Fruit fly (Drosophila melanogaster): ENCODE data around the gene Rabex-5.

DNA sequence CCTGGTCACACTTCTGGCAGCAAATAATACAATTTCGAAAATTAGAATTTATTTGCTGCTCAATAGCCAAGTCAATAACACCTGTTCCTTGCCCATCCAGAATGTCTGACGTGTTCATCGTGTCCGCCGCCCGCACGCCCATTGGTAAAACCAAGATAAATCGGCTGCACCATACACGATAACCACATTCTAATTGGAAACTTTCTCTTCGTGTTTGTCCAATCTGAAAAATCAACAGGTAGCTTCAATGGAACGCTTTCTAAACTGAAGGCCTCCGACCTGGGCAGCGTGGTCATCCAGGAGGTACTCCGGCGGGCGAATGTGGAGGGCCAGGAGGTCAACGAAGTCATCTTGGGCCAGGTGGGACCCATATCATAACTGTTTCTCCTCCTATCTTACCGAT is 7.2 kb downstream of the Rabex-5 start:
- no peak for TF ChIP-seq CG33017 (tag; optimal IDR thresholded peaks at IDR 0.05)
- no peak for TF ChIP-seq CG5204 (GFP tag; optimal IDR thresholded peaks at IDR 0.05)
- no peak for TF ChIP-seq ovo (GFP tag; optimal IDR thresholded peaks at IDR 0.05)
- TF ChIP-seq kay (GFP tag; ENCODE audit: borderline replicate concordance), result no peak
- TF ChIP-seq CG14711 (tag; optimal IDR thresholded peaks at IDR 0.05), result no peak
- no peak for TF ChIP-seq Clk (GFP tag; optimal IDR thresholded peaks at IDR 0.05)
- TF ChIP-seq Hr96 (GFP tag; optimal IDR thresholded peaks at IDR 0.05), result no peak
- no peak for TF ChIP-seq CG1620 (GFP tag; optimal IDR thresholded peaks at IDR 0.05)
- no peak for TF ChIP-seq cic (GFP tag; optimal IDR thresholded peaks at IDR 0.05)
- no peak for TF ChIP-seq toe (GFP tag; optimal IDR thresholded peaks at IDR 0.05)
- no peak for TF ChIP-seq tj (GFP tag; optimal IDR thresholded peaks at IDR 0.05)
- no peak for TF ChIP-seq CG7045 (GFP tag; optimal IDR thresholded peaks at IDR 0.05)
- no peak for TF ChIP-seq CG7101 (tag; optimal IDR thresholded peaks at IDR 0.05)
- TF ChIP-seq CG12768 (GFP tag; optimal IDR thresholded peaks at IDR 0.05), result no peak

Measured in whole organism, adult.